Worm (Caenorhabditis elegans): ENCODE data around the gene M7.7.

The M7.7 gene

ce11 chrIV:11097795-11098194, 8.2 kb downstream of the M7.7 start, which contains the start of gene M7.12:
M7.12 (minus strand) TSS chrIV:11097982.
- no peak for TF ChIP-seq die-1 (tag; optimal IDR thresholded peaks at IDR 0.05)
- TF ChIP-seq ztf-18 (tag; optimal IDR thresholded peaks at IDR 0.05): no peak
- no peak for TF ChIP-seq sdz-38 (tag; optimal IDR thresholded peaks at IDR 0.05)

ce11 chrIV:11100271-11100670, 10.6 kb downstream of the M7.7 start, which contains the start of gene str-3:
str-3 (minus strand) TSS chrIV:11100371.
- TF ChIP-seq attf-6 (GFP tag; IDR thresholded peaks at IDR 0.05) (no peak), zim-3 (tag; optimal IDR thresholded peaks at IDR 0.05) (no peak), lin-35 (GFP tag; optimal IDR thresholded peaks at IDR 0.05) (no peak)

- TF ChIP-seq dpl-1 (GFP tag; optimal IDR thresholded peaks at IDR 0.05): no peak
These were observed 11.8 kb downstream of the M7.7 start, which contains the start of gene srlf-18 for ce11 chrIV:11101383-11101782. srlf-18 (minus strand) TSS chrIV:11101483.

- TF ChIP-seq lsy-27 (tag; optimal IDR thresholded peaks at IDR 0.05; ENCODE audit: borderline replicate concordance, insufficient read depth) (no peak), attf-3 (GFP tag; conservative IDR thresholded peaks at IDR 0.05) (no peak), F23B12.7 (tag; optimal IDR thresholded peaks at IDR 0.05; ENCODE audit: insufficient read depth) (no peak), unc-62 (GFP tag; optimal IDR thresholded peaks at IDR 0.05) (no peak), Y53G8AR.9 (GFP tag; conservative IDR thresholded peaks at IDR 0.05) (no peak), bed-1 (GFP tag; IDR thresholded peaks at IDR 0.05) (no peak), Y56A3A.18 (GFP tag; IDR thresholded peaks at IDR 0.05) (no peak)
These were observed 13.0 kb downstream of the M7.7 start, which contains the start of gene srlf-17 for ce11 chrIV:11102608-11103007. srlf-17 (minus strand) TSS chrIV:11102708.

ce11 chrIV:11103501-11103900, 13.9 kb downstream of the M7.7 start:
- no peak for TF ChIP-seq madf-10 (tag; optimal IDR thresholded peaks at IDR 0.05)
- TF ChIP-seq lin-54 (GFP tag; optimal IDR thresholded peaks at IDR 0.05): no peak
- TF ChIP-seq ceh-91 (GFP tag; IDR thresholded peaks at IDR 0.05): no peak
- TF ChIP-seq hmg-1.2 (GFP tag; IDR thresholded peaks at IDR 0.05): no peak
- no peak for TF ChIP-seq snpc-1.3 (tag; optimal IDR thresholded peaks at IDR 0.05; ENCODE audit: insufficient read depth)
- TF ChIP-seq unc-130 (GFP tag; optimal IDR thresholded peaks at IDR 0.05): no peak
- TF ChIP-seq sptf-2 (GFP tag; optimal IDR thresholded peaks at IDR 0.05): no peak
- no peak for TF ChIP-seq snpc-4 (GFP tag; optimal IDR thresholded peaks at IDR 0.05)
- TF ChIP-seq snpc-4 (tag; optimal IDR thresholded peaks at IDR 0.05): no peak
- TF ChIP-seq dox-1 (GFP tag; IDR thresholded peaks at IDR 0.05): no peak
- TF ChIP-seq T07F8.4 (tag; optimal IDR thresholded peaks at IDR 0.05): no peak
- no peak for TF ChIP-seq nfyb-1 (GFP tag; IDR thresholded peaks at IDR 0.05)
- TF ChIP-seq K12H6.12 (tag; optimal IDR thresholded peaks at IDR 0.05): no peak
- no peak for TF ChIP-seq F52B5.7 (tag; optimal IDR thresholded peaks at IDR 0.05)
- no peak for TF ChIP-seq egl-44 (GFP tag; IDR thresholded peaks at IDR 0.05)
- no peak for TF ChIP-seq nhr-27 (tag; optimal IDR thresholded peaks at IDR 0.05)
- TF ChIP-seq sdz-38 (tag; optimal IDR thresholded peaks at IDR 0.05): no peak
- no peak for TF ChIP-seq K11D2.4 (GFP tag; IDR thresholded peaks at IDR 0.05)
- TF ChIP-seq ets-4 (GFP tag; optimal IDR thresholded peaks at IDR 0.05): no peak
- no peak for TF ChIP-seq akir-1 (GFP tag; optimal IDR thresholded peaks at IDR 0.05)

All from whole organism, young adult.